Fruit fly (Drosophila melanogaster) whole organism, embryonic: ENCODE measurements around the gene CG43389.
A peak's percentile ranks its signal among the peaks of the same experiment; 100 is the strongest.

Experiments
- Awh ChIP-seq: fragments of 200-800 bp; sonication (Bioruptor generic); IDR thresholded peaks from 2 replicates; pipeline ENCODE4, ENCODE4 v1.3.6; 2022; ENCODE audit warnings: missing biosample characterization, missing genetic modification characterization
- Bgb ChIP-seq: fragments of 200-800 bp; sonication (Bioruptor generic); IDR thresholded peaks from 2 replicates; pipeline ENCODE4 v1.3.6; 2022; ENCODE audit warnings: missing biosample characterization, missing genetic modification characterization; ENCODE audit not compliant: partially characterized antibody
- CG10543 ChIP-seq: fragments of 200-800 bp; sonication (Bioruptor generic); optimal IDR thresholded peaks from 3 replicates; lab custom pipeline; 2017; ENCODE audit warnings: missing biosample characterization, mild to moderate bottlenecking, missing genetic modification characterization, moderate library complexity
- CG11560 ChIP-seq: fragments of 200-800 bp; sonication (Bioruptor generic); IDR thresholded peaks from 3 replicates; pipeline ENCODE4 v1.3.6; 2022; ENCODE audit warnings: missing biosample characterization, missing genetic modification characterization
- CG12942 ChIP-seq: fragments of 200-800 bp; sonication (Bioruptor generic); optimal IDR thresholded peaks from 3 replicates; lab custom pipeline; 2016; ENCODE audit warnings: missing biosample characterization, missing genetic modification characterization
- CG13894 ChIP-seq: fragments of 200-800 bp; sonication (Bioruptor generic); optimal IDR thresholded peaks from 3 replicates; lab custom pipeline; 2018; ENCODE audit warnings: missing biosample characterization, mild to moderate bottlenecking, missing genetic modification characterization, moderate library complexity
- CG14965 ChIP-seq: fragments of 200-800 bp; sonication (Bioruptor generic); optimal IDR thresholded peaks from 2 replicates; lab custom pipeline; 2016; ENCODE audit warnings: missing biosample characterization, missing genetic modification characterization, borderline replicate concordance
- CG15073 ChIP-seq: fragments of 200-800 bp; sonication (Bioruptor generic); optimal IDR thresholded peaks from 2 replicates; lab custom pipeline; 2016; ENCODE audit warnings: missing biosample characterization, missing genetic modification characterization
- CG15269 ChIP-seq: fragments of 200-800 bp; sonication (Bioruptor generic); optimal IDR thresholded peaks from 2 replicates; lab custom pipeline; 2018; ENCODE audit warnings: missing biosample characterization, mild to moderate bottlenecking, missing genetic modification characterization, moderate library complexity
- CG15479 ChIP-seq: fragments of 200-800 bp; sonication (Bioruptor generic); optimal IDR thresholded peaks from 3 replicates; lab custom pipeline; 2019; ENCODE audit warnings: missing biosample characterization, mild to moderate bottlenecking, missing genetic modification characterization, moderate library complexity
- CG1832 ChIP-seq: fragments of 200-800 bp; sonication (Bioruptor generic); optimal IDR thresholded peaks from 2 replicates; lab custom pipeline; 2017; ENCODE audit warnings: missing biosample characterization, mild to moderate bottlenecking, missing genetic modification characterization, inconsistent platforms
- CG2129 ChIP-seq: fragments of 200-800 bp; sonication (Bioruptor generic); IDR thresholded peaks from 2 replicates; pipeline ENCODE4 v1.3.6; 2022; ENCODE audit warnings: missing biosample characterization, missing genetic modification characterization; ENCODE audit not compliant: partially characterized antibody
- CG2875 ChIP-seq: fragments of 200-800 bp; sonication (Bioruptor generic); optimal IDR thresholded peaks from 2 replicates; lab custom pipeline; 2017; ENCODE audit warnings: missing biosample characterization, mild to moderate bottlenecking, missing genetic modification characterization, missing genetic modification reagents
- CG34224 ChIP-seq: fragments of 200-800 bp; sonication (Bioruptor generic); IDR thresholded peaks from 3 replicates; pipeline ENCODE4 v1.3.6; 2022; ENCODE audit warnings: missing biosample characterization, missing genetic modification characterization; ENCODE audit not compliant: partially characterized antibody
- CG3838 ChIP-seq: fragments of 200-800 bp; sonication (Bioruptor generic); optimal IDR thresholded peaks from 3 replicates; lab custom pipeline; 2016; ENCODE audit warnings: missing biosample characterization, missing genetic modification characterization
- CG4360 ChIP-seq: fragments of 200-800 bp; sonication (Bioruptor generic); IDR thresholded peaks from 2 replicates; pipeline ENCODE4 v1.3.6; 2022; ENCODE audit warnings: missing biosample characterization, missing genetic modification characterization
- CG4854 ChIP-seq: fragments of 200-800 bp; sonication (Bioruptor generic); optimal IDR thresholded peaks from 2 replicates; lab custom pipeline; 2016; ENCODE audit warnings: missing biosample characterization, missing genetic modification characterization, inconsistent platforms
- CG6689 ChIP-seq: fragments of 200-800 bp; sonication (Bioruptor generic); IDR thresholded peaks from 2 replicates; pipeline ENCODE4 v1.3.6; 2022; ENCODE audit warnings: missing biosample characterization, missing genetic modification characterization
- CG8478 ChIP-seq: fragments of >200 bp; optimal IDR thresholded peaks from 2 replicates; lab custom pipeline; 2018
- Camta ChIP-seq: fragments of 200-800 bp; sonication (Bioruptor generic); optimal IDR thresholded peaks from 2 replicates; lab custom pipeline; 2016; ENCODE audit warnings: missing biosample characterization, missing genetic modification characterization
- Deaf1 ChIP-seq: fragments of 200-800 bp; optimal IDR thresholded peaks from 3 replicates; lab custom pipeline; 2019; ENCODE audit warnings: missing biosample characterization, mild to moderate bottlenecking, missing genetic modification characterization, moderate library complexity
- Dfd ChIP-seq, 2 experiments: fragments of >200 bp; optimal IDR thresholded peaks; 2 replicates each; lab custom pipeline; 2017; ENCODE audit warnings: missing biosample characterization in 2 of 2, missing genetic modification characterization in 2 of 2
- Doc2 ChIP-seq: fragments of 200-800 bp; sonication (Bioruptor generic); IDR thresholded peaks from 2 replicates; pipeline ENCODE4 v1.3.6; 2022; ENCODE audit warnings: missing biosample characterization, missing genetic modification characterization
- Eip74EF ChIP-seq, 2 experiments: fragments of 200-800 bp in 1 of 2; fragments of >200 bp in 1 of 2; sonication (Bioruptor generic) in 1 of 2; optimal IDR thresholded peaks; 2 replicates each; lab custom pipeline; 2017 to 2019; ENCODE audit warnings: missing biosample characterization in 2 of 2, missing genetic modification characterization in 2 of 2, mild to moderate bottlenecking in 1 of 2, moderate library complexity in 1 of 2
- Elba2 ChIP-seq: fragments of 200-800 bp; sonication (Bioruptor generic); optimal IDR thresholded peaks from 3 replicates; lab custom pipeline; 2016; ENCODE audit warnings: missing biosample characterization, missing genetic modification characterization
- Kr ChIP-seq: fragments of 200-800 bp; sonication (Bioruptor generic); optimal IDR thresholded peaks from 2 replicates; lab custom pipeline; 2017; ENCODE audit warnings: missing biosample characterization, mild to moderate bottlenecking, missing genetic modification characterization
- PHDP ChIP-seq: fragments of 200-800 bp; sonication (Bioruptor generic); optimal IDR thresholded peaks from 3 replicates; lab custom pipeline; 2018; ENCODE audit warnings: missing biosample characterization, mild to moderate bottlenecking, missing genetic modification characterization, moderate library complexity
- Rfx ChIP-seq: fragments of 200-800 bp; sonication (Bioruptor generic); IDR thresholded peaks from 2 replicates; pipeline ENCODE4 v1.3.6; 2022; ENCODE audit warnings: missing biosample characterization, missing genetic modification characterization
- Spps ChIP-seq: fragments of 200-800 bp; sonication (Bioruptor generic); optimal IDR thresholded peaks from 2 replicates; lab custom pipeline; 2018; ENCODE audit warnings: missing biosample characterization, mild to moderate bottlenecking, missing genetic modification characterization
- Sry-β ChIP-seq: fragments of 200-800 bp; sonication (Bioruptor generic); optimal IDR thresholded peaks from 2 replicates; lab custom pipeline; 2018; ENCODE audit warnings: missing biosample characterization, mild to moderate bottlenecking, missing genetic modification characterization, moderate library complexity
- abd-A ChIP-seq: fragments of 200-800 bp; sonication (Bioruptor generic); optimal IDR thresholded peaks from 3 replicates; lab custom pipeline; 2019; ENCODE audit warnings: missing biosample characterization, mild to moderate bottlenecking, missing genetic modification characterization, moderate library complexity
- chinmo ChIP-seq: fragments of 200-800 bp; sonication (Bioruptor generic); IDR thresholded peaks from 4 replicates; pipeline ENCODE4 v1.3.6; 2022; ENCODE audit warnings: missing biosample characterization, missing genetic modification characterization; ENCODE audit not compliant: partially characterized antibody
- cwo ChIP-seq: fragments of 200-800 bp; sonication (Bioruptor generic); optimal IDR thresholded peaks from 3 replicates; lab custom pipeline; 2017; ENCODE audit warnings: missing biosample characterization, missing genetic modification characterization, mild to moderate bottlenecking, moderate library complexity, missing genetic modification reagents
- fd96Cb ChIP-seq: fragments of 200-800 bp; sonication (Bioruptor generic); optimal IDR thresholded peaks from 2 replicates; lab custom pipeline; 2018; ENCODE audit warnings: missing biosample characterization, mild to moderate bottlenecking, missing genetic modification characterization, moderate library complexity
- gce ChIP-seq: fragments of 200-800 bp; sonication (Bioruptor generic); IDR thresholded peaks from 3 replicates; pipeline ENCODE4 v1.3.6; 2022; ENCODE audit warnings: missing biosample characterization, missing genetic modification characterization
- grn ChIP-seq: fragments of 200-800 bp; sonication (Bioruptor generic); optimal IDR thresholded peaks from 3 replicates; lab custom pipeline; 2017; ENCODE audit warnings: missing biosample characterization, missing genetic modification characterization
- kni ChIP-seq: fragments of 200-800 bp; sonication (Bioruptor generic); optimal IDR thresholded peaks from 3 replicates; lab custom pipeline; 2017; ENCODE audit warnings: mild to moderate bottlenecking, missing biosample characterization, missing genetic modification reagents, missing genetic modification characterization
- nmo ChIP-seq: fragments of 200-800 bp; sonication (Bioruptor generic); optimal IDR thresholded peaks from 2 replicates; lab custom pipeline; 2018; ENCODE audit warnings: missing biosample characterization, mild to moderate bottlenecking, missing genetic modification characterization, moderate library complexity
- nom ChIP-seq: fragments of 200-800 bp; sonication (Bioruptor generic); optimal IDR thresholded peaks from 2 replicates; lab custom pipeline; 2017; ENCODE audit warnings: missing biosample characterization, missing genetic modification characterization, mild to moderate bottlenecking, moderate library complexity, missing genetic modification reagents
- oc ChIP-seq: fragments of 200-800 bp; sonication (Bioruptor generic); optimal IDR thresholded peaks from 2 replicates; lab custom pipeline; 2018; ENCODE audit warnings: missing biosample characterization, mild to moderate bottlenecking, missing genetic modification characterization, moderate library complexity
- rib ChIP-seq: fragments of 200-800 bp; sonication (Bioruptor generic); IDR thresholded peaks from 2 replicates; pipeline ENCODE4 v1.3.6; 2022; ENCODE audit warnings: missing biosample characterization, missing genetic modification characterization
- ro ChIP-seq: fragments of 200-800 bp; sonication (Bioruptor generic); IDR thresholded peaks from 2 replicates; pipeline ENCODE4 v1.3.6; 2022; ENCODE audit warnings: missing biosample characterization, missing genetic modification characterization
- sd ChIP-seq: fragments of 200-800 bp; sonication (Bioruptor generic); optimal IDR thresholded peaks from 3 replicates; lab custom pipeline; 2018; ENCODE audit warnings: missing biosample characterization, mild to moderate bottlenecking, missing genetic modification characterization, moderate library complexity
- sima ChIP-seq: fragments of 200-800 bp; sonication (Bioruptor generic); optimal IDR thresholded peaks from 2 replicates; lab custom pipeline; 2016; ENCODE audit warnings: missing biosample characterization, missing genetic modification characterization
- sqz ChIP-seq: fragments of 200-800 bp; sonication (Bioruptor generic); optimal IDR thresholded peaks from 3 replicates; lab custom pipeline; 2018; ENCODE audit warnings: missing biosample characterization, mild to moderate bottlenecking, missing genetic modification characterization
- vvl ChIP-seq: fragments of 200-800 bp; sonication (Bioruptor generic); IDR thresholded peaks from 2 replicates; pipeline ENCODE4 v1.3.6; 2022; ENCODE audit warnings: missing biosample characterization, missing genetic modification characterization
- yki ChIP-seq: fragments of >200 bp; optimal IDR thresholded peaks from 3 replicates; lab custom pipeline; 2018

The CG43389 gene

dm6 chr3L:3261642-3262041 is 13.8 kb downstream of the CG43389 start:
- TF ChIP-seq Elba2 (GFP tag; lab: Kevin White, UChicago) (no peak), yki (lab: Kevin White, UChicago) (no peak), CG14965 (no peak), oc (tag; lab: Kevin White, UChicago) (peak; percentile 1), rib (GFP tag; lab: Robert Waterston, UW) (no peak), Kr (GFP tag; lab: Kevin White, UChicago) (no peak), PHDP (tag; lab: Kevin White, UChicago) (no peak), Bgb (GFP tag; lab: Robert Waterston, UW) (no peak), abd-A (tag; lab: Kevin White, UChicago) (peak; percentile 3), nom (GFP tag; lab: Kevin White, UChicago) (no peak), fd96Cb (tag; lab: Kevin White, UChicago) (no peak), Dfd (GFP tag; optimal IDR thresholded peaks at IDR 0.05; lab: Kevin White, UChicago) (no peak), ro (no peak), gce (no peak), CG13894 (tag; lab: Kevin White, UChicago) (no peak), CG15479 (no peak), sqz (GFP tag; lab: Kevin White, UChicago) (no peak), CG11560 (tag; lab: Robert Waterston, UW) (no peak), grn (GFP tag; lab: Kevin White, UChicago) (no peak), CG34224 (GFP tag; lab: Robert Waterston, UW) (no peak), CG4360 (GFP tag; lab: Robert Waterston, UW) (no peak), CG8478 (lab: Kevin White, UChicago) (no peak), nmo (no peak), Eip74EF (GFP tag; optimal IDR thresholded peaks at IDR 0.05; lab: Kevin White, UChicago) (peak in 1 of 2 experiments; percentile 66), CG2129 (no peak), CG15073 (GFP tag; lab: Kevin White, UChicago) (no peak), chinmo (GFP tag; lab: Robert Waterston, UW) (0 out of 4 replicates have a peak, but pooled peaks have one; percentile 54), sd (tag; lab: Kevin White, UChicago) (peak; percentile 46), Spps (tag; lab: Kevin White, UChicago) (no peak), vvl (0 out of 2 replicates have a peak, but pooled peaks have one; percentile 26), CG4854 (GFP tag; lab: Kevin White, UChicago) (no peak), Doc2 (GFP tag; lab: Robert Waterston, UW) (no peak), Camta (GFP tag; lab: Kevin White, UChicago) (no peak), Rfx (GFP tag; lab: Robert Waterston, UW) (no peak), CG3838 (no peak)

DNA sequence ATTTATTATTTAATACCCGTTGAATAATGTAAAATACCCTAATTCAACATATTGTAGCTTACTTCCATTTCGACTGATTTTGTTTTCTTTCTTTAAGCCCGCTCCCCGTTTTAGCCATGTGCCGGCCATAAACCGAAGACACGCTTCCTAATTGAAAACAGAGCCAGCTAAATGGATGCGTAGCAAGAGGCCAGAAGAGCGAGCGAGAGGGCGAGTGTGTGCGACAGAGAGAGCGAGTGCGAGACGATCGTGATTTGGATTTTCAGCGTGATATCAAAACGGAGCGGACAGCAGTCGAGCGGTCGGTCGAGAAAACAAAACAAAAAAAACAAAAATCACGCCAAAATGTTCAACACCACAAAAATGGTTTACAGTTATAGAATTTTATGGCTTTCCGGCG is 18.5 kb downstream of the CG43389 start:
- TF ChIP-seq abd-A (tag; lab: Kevin White, UChicago) (peak; percentile 50), sima (GFP tag; lab: Kevin White, UChicago) (no peak), Deaf1 (tag; lab: Kevin White, UChicago) (peak; percentile 21), grn (GFP tag; lab: Kevin White, UChicago) (peak; percentile 44), cwo (GFP tag; lab: Kevin White, UChicago) (peak; percentile 26), CG1832 (GFP tag; lab: Kevin White, UChicago) (peak; percentile 57), CG6689 (GFP tag; lab: Robert Waterston, UW) (no peak), Awh (GFP tag; lab: Robert Waterston, UW) (0 out of 2 replicates have a peak, but pooled peaks have one; percentile 55), CG12942 (GFP tag; lab: Kevin White, UChicago) (no peak), kni (peak; percentile 72), CG2875 (GFP tag; lab: Kevin White, UChicago) (no peak), CG10543 (GFP tag; lab: Kevin White, UChicago) (peak; percentile 9), vvl (peak; percentile 43; the same call in 1 of the 2 replicates), Sry-β (peak; percentile 42), CG15269 (tag; lab: Kevin White, UChicago) (peak; percentile 6), chinmo (GFP tag; lab: Robert Waterston, UW) (0 out of 4 replicates have a peak, but pooled peaks have one; percentile 32)
